Worm (Caenorhabditis elegans) whole organism, L3 larva: Measurements from ENCODE around the gene F45D11.5.
"Not testable (repeated sequence)": the region's sequence is repeated elsewhere in the genome, so short reads cannot be mapped to it uniquely, and the experiment has no call there.

Experiments
- R02D3.7 ChIP-seq: fragments of 150-350 bp; optimal IDR thresholded peaks from 2 replicates; lab custom pipeline; 2014; ENCODE audit warnings: missing biosample characterization, missing genetic modification characterization
- aly-2 ChIP-seq: fragments of 150-350 bp; optimal IDR thresholded peaks from 2 replicates; lab custom pipeline; 2014; ENCODE audit warnings: missing biosample characterization, missing genetic modification characterization
- ceh-82 ChIP-seq: fragments of 150-350 bp; optimal IDR thresholded peaks from 2 replicates; lab custom pipeline; 2014; ENCODE audit warnings: missing biosample characterization, missing genetic modification characterization
- daf-12 ChIP-seq: fragments of 150-350 bp; optimal IDR thresholded peaks from 2 replicates; lab custom pipeline; 2014; ENCODE audit warnings: missing biosample characterization, missing genetic modification reagents, missing genetic modification characterization
- egl-5 ChIP-seq: fragments of 150-350 bp; optimal IDR thresholded peaks from 2 replicates; lab custom pipeline; 2017; ENCODE audit warnings: missing biosample characterization, missing genetic modification reagents, missing genetic modification characterization, inconsistent platforms
- elt-1 ChIP-seq: fragments of 150-350 bp; optimal IDR thresholded peaks from 2 replicates; lab custom pipeline; 2014; ENCODE audit warnings: missing biosample characterization, missing genetic modification characterization
- elt-2 ChIP-seq: sonication (generic microtip); optimal IDR thresholded peaks from 2 replicates; lab custom pipeline; 2016; ENCODE audit warnings: missing genetic modification reagents, mild to moderate bottlenecking, missing genetic modification characterization, missing compliant biosample characterization
- elt-3 ChIP-seq, 3 experiments: fragments of 150-350 bp in 1 of 3; sonication (generic microtip) in 2 of 3; optimal IDR thresholded peaks; 2 replicates in 2 of 3; 4 replicates in 1 of 3; lab custom pipeline; 2014 to 2017; ENCODE audit warnings: missing biosample characterization in 3 of 3, missing genetic modification characterization in 3 of 3
- eor-1 ChIP-seq, 2 experiments: fragments of 150-350 bp; optimal IDR thresholded peaks; 2 replicates each; lab custom pipeline; 2014 to 2018; ENCODE audit warnings: missing biosample characterization in 2 of 2, missing genetic modification characterization in 2 of 2
- fkh-2 ChIP-seq: fragments of 150-350 bp; optimal IDR thresholded peaks from 2 replicates; lab custom pipeline; 2014; ENCODE audit warnings: missing biosample characterization, missing genetic modification reagents, missing genetic modification characterization
- fos-1 ChIP-seq: fragments of 150-350 bp; optimal IDR thresholded peaks from 2 replicates; lab custom pipeline; 2014; ENCODE audit warnings: missing biosample characterization, missing genetic modification characterization
- lin-39 ChIP-seq: fragments of 150-350 bp; optimal IDR thresholded peaks from 2 replicates; lab custom pipeline; 2018; ENCODE audit warnings: missing biosample characterization, missing genetic modification reagents, missing genetic modification characterization
- lsy-12 ChIP-seq: sonication (generic microtip); optimal IDR thresholded peaks from 2 replicates; lab custom pipeline; 2016; ENCODE audit warnings: mild to moderate bottlenecking, missing genetic modification characterization, missing compliant biosample characterization
- mdl-1 ChIP-seq: fragments of 150-350 bp; optimal IDR thresholded peaks from 2 replicates; lab custom pipeline; 2014; ENCODE audit warnings: missing biosample characterization, missing genetic modification characterization
- mml-1 ChIP-seq: fragments of 150-350 bp; sonication (generic microtip); optimal IDR thresholded peaks from 3 replicates; lab custom pipeline; 2014; ENCODE audit warnings: missing biosample characterization, missing genetic modification characterization
- nfya-1 ChIP-seq: sonication (generic microtip); optimal IDR thresholded peaks from 2 replicates; lab custom pipeline; 2017; ENCODE audit warnings: missing genetic modification characterization, mild to moderate bottlenecking, missing compliant biosample characterization, antibody characterized with exemption, moderate library complexity; ENCODE audit not compliant: insufficient read depth
- nhr-11 ChIP-seq: fragments of 150-350 bp; optimal IDR thresholded peaks from 2 replicates; lab custom pipeline; 2014; ENCODE audit warnings: missing biosample characterization, missing genetic modification characterization
- nhr-12 ChIP-seq: fragments of 150-350 bp; optimal IDR thresholded peaks from 2 replicates; lab custom pipeline; 2014; ENCODE audit warnings: missing biosample characterization, missing genetic modification characterization
- nhr-23 ChIP-seq: fragments of 150-350 bp; optimal IDR thresholded peaks from 2 replicates; lab custom pipeline; 2014; ENCODE audit warnings: missing biosample characterization, missing genetic modification reagents, missing genetic modification characterization
- nhr-28 ChIP-seq: fragments of 150-350 bp; optimal IDR thresholded peaks from 2 replicates; lab custom pipeline; 2014; ENCODE audit warnings: missing biosample characterization, missing genetic modification characterization
- nhr-43 ChIP-seq: sonication (generic microtip); optimal IDR thresholded peaks from 2 replicates; lab custom pipeline; 2016; ENCODE audit warnings: mild to moderate bottlenecking, missing genetic modification characterization, missing compliant biosample characterization; ENCODE audit not compliant: poor library complexity, severe bottlenecking
- nhr-76 ChIP-seq: fragments of 150-350 bp; sonication (generic microtip); optimal IDR thresholded peaks from 5 replicates; lab custom pipeline; 2014; ENCODE audit warnings: missing biosample characterization, missing genetic modification characterization
- pha-4 ChIP-seq: fragments of 150-350 bp; optimal IDR thresholded peaks from 2 replicates; lab custom pipeline; 2014; ENCODE audit warnings: missing biosample characterization, missing genetic modification reagents, missing genetic modification characterization
- pqm-1 ChIP-seq: fragments of 150-350 bp; optimal IDR thresholded peaks from 2 replicates; lab custom pipeline; 2017; ENCODE audit warnings: missing biosample characterization, missing genetic modification characterization, inconsistent platforms
- sea-2 ChIP-seq: fragments of 150-350 bp; sonication (generic microtip); optimal IDR thresholded peaks from 4 replicates; lab custom pipeline; 2014; ENCODE audit warnings: missing biosample characterization, missing genetic modification reagents, missing genetic modification characterization
- snpc-4 ChIP-seq: fragments of 150-350 bp; optimal IDR thresholded peaks from 2 replicates; lab custom pipeline; 2014; ENCODE audit warnings: missing biosample characterization, missing genetic modification characterization
- tbx-2 ChIP-seq: sonication (generic microtip); optimal IDR thresholded peaks from 2 replicates; lab custom pipeline; 2016; ENCODE audit warnings: mild to moderate bottlenecking, missing genetic modification characterization, missing compliant biosample characterization
- unc-39 ChIP-seq: sonication (generic microtip); optimal IDR thresholded peaks from 4 replicates; lab custom pipeline; 2017; ENCODE audit warnings: missing biosample characterization, missing genetic modification characterization
- zag-1 ChIP-seq: fragments of 150-350 bp; optimal IDR thresholded peaks from 2 replicates; lab custom pipeline; 2014; ENCODE audit warnings: missing biosample characterization, missing genetic modification characterization
- ztf-4 ChIP-seq: fragments of 150-350 bp; optimal IDR thresholded peaks from 2 replicates; lab custom pipeline; 2014; ENCODE audit warnings: missing biosample characterization, missing genetic modification characterization

F45D11.5 gene

DNA sequence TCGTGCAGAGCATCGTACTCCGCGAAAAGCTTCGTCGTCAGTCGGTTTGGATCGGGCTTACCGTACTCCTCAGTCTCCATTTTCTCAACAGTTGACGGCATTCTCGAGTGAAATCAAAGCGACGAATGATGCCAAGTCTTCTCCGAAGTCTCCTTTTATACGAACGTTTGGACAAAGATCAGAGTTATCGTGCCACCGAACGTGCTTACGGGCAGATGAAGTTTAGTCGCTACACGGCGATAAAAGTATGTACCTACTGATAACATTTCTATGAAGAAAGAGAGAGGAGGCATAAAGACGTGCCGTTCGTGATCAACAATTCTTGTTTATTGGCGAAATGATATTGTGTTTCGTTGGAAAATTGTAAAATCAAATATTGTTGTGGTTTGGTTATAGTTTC lies 4.9 kb downstream of the F45D11.5 start, which contains the start of gene F45D11.14:
Gene F45D11.14 (minus strand): TSS at position 101 of the 400 bp plus-strand sequence.
- TF ChIP-seq mml-1, daf-12, snpc-4 (tag; lab: Kevin White, UChicago): not testable (repeated sequence)

DNA sequence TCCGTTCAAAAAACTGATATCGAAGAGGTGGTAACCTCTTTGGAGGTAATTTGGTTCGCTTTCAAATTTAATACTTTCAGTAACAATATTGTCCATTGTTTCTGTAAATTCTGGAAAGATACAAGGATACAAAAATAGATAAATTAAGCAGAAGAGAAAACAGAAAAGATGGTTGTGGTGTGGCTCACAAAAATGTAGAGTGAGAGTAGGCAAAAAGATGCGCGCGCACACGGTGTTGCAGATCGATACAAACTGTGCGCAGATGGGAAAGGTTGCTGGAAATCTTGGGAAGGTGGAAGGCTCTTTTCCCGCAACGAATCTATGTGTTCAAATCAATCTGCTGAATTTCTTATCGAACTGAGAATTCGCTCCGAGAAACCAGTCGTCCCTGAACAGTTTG lies 23.2 kb downstream of the F45D11.5 start, which contains the start of gene btb-11:
Gene btb-11 (minus strand): TSS at position 101 of the 400 bp plus-strand sequence.
- TF ChIP-seq lin-39 (tag; lab: Kevin White, UChicago); nhr-12; ceh-82 (tag; lab: Kevin White, UChicago): not testable (repeated sequence)
- TF ChIP-seq, all 47 proteins: peak for 0; not testable (repeated sequence) for 47

DNA sequence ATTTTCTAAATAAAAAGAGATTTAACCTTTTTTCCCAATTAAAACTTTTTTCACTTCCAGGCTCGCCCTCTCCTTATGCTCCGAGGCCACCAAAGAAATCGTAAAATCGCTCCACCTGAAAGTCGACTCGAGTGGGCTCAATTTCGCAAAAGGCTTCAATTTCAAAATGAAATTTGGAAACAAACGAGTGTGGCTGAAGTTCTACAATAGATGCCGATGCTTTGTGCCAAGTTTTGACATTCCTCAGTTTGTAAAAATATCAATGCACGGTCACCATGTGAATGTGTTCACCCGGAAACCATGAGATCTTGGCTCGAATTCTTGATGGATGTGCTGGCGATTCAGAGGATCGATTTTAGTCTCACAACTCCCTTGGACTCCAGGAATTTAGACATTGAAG lies 25.2 kb downstream of the F45D11.5 start, which contains the start of gene M01D1.12:
Gene M01D1.12 (plus strand): TSS at position 301 of the 400 bp plus-strand sequence.
- TF ChIP-seq nhr-11 (tag; lab: Kevin White, UChicago) = no peak
- no peak for TF ChIP-seq pqm-1 (tag; lab: Kevin White, UChicago)
- no peak for TF ChIP-seq elt-3 (tag; optimal IDR thresholded peaks at IDR 0.05; lab: Kevin White, UChicago)
- no peak for TF ChIP-seq nhr-23 (tag; lab: Kevin White, UChicago)
- TF ChIP-seq nhr-76 = no peak
- no peak for TF ChIP-seq nhr-12
- TF ChIP-seq fkh-2 (tag; lab: Kevin White, UChicago) = no peak
- TF ChIP-seq sea-2 (GFP tag; lab: Kevin White, UChicago) = no peak
- TF ChIP-seq zag-1 (tag; lab: Kevin White, UChicago) = no peak
- TF ChIP-seq R02D3.7 = no peak
- no peak for TF ChIP-seq nhr-43 (tag; lab: Kevin White, UChicago)
- TF ChIP-seq ztf-4 (tag; lab: Kevin White, UChicago) = no peak
- no peak for TF ChIP-seq unc-39 (tag; lab: Kevin White, UChicago)
- no peak for TF ChIP-seq mdl-1 (tag; lab: Kevin White, UChicago)
- TF ChIP-seq tbx-2 (tag; lab: Kevin White, UChicago) = no peak
- no peak for TF ChIP-seq lin-39 (tag; lab: Kevin White, UChicago)
- no peak for TF ChIP-seq egl-5 (tag; lab: Kevin White, UChicago)
- TF ChIP-seq nhr-28 (tag; lab: Kevin White, UChicago) = no peak
- no peak for TF ChIP-seq fos-1

DNA sequence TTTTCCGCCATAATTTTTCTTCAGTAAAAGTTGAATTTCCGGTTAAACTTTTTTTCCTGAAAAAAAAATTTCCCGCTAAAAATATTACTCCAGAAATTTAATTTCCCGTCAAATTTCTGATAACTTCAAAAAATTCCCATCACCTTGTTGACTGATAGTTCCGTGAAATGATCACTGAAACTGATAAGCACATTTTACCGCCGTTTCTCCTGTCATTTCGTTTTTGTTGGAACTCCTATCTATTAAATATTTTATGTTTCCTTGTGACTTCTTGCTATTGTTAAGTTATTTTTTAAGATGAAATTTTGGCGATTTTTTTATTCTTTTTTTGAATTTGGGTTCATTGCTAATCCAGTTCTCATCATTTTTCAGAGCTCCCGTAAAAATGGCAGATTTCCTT lies 27.1 kb downstream of the F45D11.5 start, which contains the start of gene math-34:
Gene math-34 (plus strand): TSS at position 371 of the 400 bp plus-strand sequence.
- TF ChIP-seq lsy-12 = no peak
- no peak for TF ChIP-seq mml-1 (tag; lab: Kevin White, UChicago)
- peak; percentile 71 for TF ChIP-seq elt-2 (tag; lab: Kevin White, UChicago)
- peak; percentile 24 for TF ChIP-seq pha-4 (tag; lab: Kevin White, UChicago)
- no peak for TF ChIP-seq zag-1 (tag; lab: Kevin White, UChicago)
- TF ChIP-seq elt-1 = no peak
- TF ChIP-seq, all 47 proteins: peak for 2

DNA sequence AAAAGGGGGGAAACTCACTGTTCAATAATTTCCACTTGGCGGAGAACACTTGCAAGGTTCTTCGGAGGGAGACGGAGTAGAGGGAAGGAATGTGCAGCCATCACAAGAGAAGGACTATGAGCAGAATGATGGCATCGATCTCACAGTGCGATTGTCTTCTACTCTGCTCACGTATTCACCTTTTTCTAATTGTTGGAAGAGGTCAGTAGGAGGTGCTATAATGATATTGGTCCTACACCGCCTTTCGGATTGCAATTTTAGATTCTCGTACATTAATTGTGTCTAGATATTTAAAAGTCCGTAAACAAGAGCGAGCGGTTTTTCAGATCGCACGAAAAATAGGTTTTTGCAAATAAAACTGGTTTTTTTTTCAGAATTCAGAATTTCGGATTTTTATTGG lies 39.0 kb downstream of the F45D11.5 start, which contains the start of gene fbxb-39:
Gene fbxb-39 (minus strand): TSS at position 101 of the 400 bp plus-strand sequence.
- TF ChIP-seq elt-2 (tag; lab: Kevin White, UChicago) (no peak), aly-2 (no peak), nhr-28 (tag; lab: Kevin White, UChicago) (no peak), fkh-2 (tag; lab: Kevin White, UChicago) (no peak), snpc-4 (tag; lab: Kevin White, UChicago) (no peak)

DNA sequence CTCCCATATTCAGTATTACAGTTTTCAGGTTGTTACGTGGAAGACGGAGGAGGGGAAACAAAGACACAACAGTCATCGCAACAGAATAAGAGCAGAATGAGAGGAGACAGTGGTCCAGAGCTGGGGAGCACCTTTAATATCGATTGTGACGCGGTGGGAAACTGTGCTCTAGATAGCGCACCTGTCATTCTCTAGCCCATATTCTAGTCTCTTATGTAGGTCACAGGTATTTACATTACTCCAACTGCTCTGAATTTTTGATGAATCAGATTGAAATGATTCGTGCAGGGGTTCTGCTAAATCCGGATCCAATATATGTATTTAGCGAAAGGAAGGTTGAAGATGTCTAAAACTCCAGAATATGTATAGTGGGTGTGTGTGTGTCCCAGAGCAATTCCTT lies 40.7 kb downstream of the F45D11.5 start, which contains the start of gene fbxb-41:
Gene fbxb-41 (minus strand): TSS at position 101 of the 400 bp plus-strand sequence.
- no peak for TF ChIP-seq eor-1 (tag; optimal IDR thresholded peaks at IDR 0.05; lab: Kevin White, UChicago)

DNA sequence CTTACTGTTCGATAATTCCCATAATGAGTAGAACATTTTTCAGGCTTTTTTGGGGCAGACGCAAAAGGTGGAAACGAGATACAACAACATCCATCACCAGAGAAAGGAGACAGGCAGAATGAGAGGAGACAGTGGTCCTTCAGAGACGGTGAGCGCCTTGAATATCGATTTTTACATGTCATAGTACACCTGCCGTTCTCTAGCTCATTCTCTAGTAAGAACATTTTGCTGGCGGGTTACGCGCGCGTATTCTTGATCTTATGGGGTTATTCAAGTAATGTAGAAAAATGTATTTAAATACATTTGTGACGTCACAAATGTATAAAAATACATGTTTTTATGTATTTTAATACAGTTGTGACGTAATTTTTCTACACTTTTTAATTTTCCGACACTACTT lies 42.4 kb downstream of the F45D11.5 start, which contains the start of gene fbxb-45:
Gene fbxb-45 (minus strand): TSS at position 101 of the 400 bp plus-strand sequence.
- not testable (repeated sequence) for TF ChIP-seq fkh-2, nfya-1, nhr-28 (tag; lab: Kevin White, UChicago)
